Fruit fly (Drosophila melanogaster): ENCODE measurements around the gene pelo.

Gene pelo

DNA sequence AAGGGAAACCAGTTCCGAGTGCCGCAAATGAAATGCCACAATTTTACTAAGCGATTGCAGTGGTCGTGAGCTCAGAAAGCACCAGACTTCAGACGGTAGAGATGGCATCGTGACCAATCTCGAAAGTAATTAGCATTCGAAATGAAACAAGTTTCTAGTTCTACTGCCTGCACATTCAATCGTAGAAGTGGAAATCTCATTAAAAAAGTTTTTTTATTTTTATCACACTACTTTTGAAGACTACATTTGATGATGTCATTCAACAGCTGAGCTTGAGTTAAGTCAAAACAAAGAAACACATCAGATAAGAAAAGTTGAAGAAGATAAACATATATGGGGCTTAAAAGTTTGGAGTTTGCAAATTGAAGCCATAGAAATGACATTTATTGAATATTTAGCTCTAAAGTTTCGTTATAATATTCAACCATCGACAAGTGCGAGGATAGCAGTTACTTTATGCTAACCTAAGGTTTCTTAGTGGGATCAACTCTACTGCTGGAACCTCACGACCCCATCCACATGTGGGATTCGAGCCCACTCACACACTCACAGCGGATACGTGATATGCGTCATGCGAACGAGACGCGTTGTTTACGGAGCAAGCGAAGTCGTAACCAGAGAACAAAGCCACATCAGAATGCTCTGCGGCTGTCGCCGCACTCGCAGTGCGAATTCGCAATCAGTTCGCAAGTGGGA, 35.5 kb downstream of the pelo start, which contains the start of gene CG13117 (continued):
- no peak for TF ChIP-seq CG6854 (GFP tag; optimal IDR thresholded peaks at IDR 0.05)
- TF ChIP-seq dac (GFP tag; optimal IDR thresholded peaks at IDR 0.05): no peak
- TF ChIP-seq Sox15 (GFP tag; optimal IDR thresholded peaks at IDR 0.05): peak; percentile 4
- TF ChIP-seq esn (GFP tag; optimal IDR thresholded peaks at IDR 0.05): peak; percentile 65
- peak; percentile 61 for TF ChIP-seq Met (GFP tag; optimal IDR thresholded peaks at IDR 0.05)
- peak; percentile 68 for TF ChIP-seq CG6163 (GFP tag; IDR thresholded peaks at IDR 0.05)
- peak; percentile 37 for TF ChIP-seq Smox (GFP tag; optimal IDR thresholded peaks at IDR 0.05)
- peak; percentile 25 for TF ChIP-seq Sox102F (GFP tag; optimal IDR thresholded peaks at IDR 0.05)
- TF ChIP-seq pdm3 (GFP tag; optimal IDR thresholded peaks at IDR 0.05): peak; percentile 39
- TF ChIP-seq lz (GFP tag; optimal IDR thresholded peaks at IDR 0.05): peak; percentile 65
- TF ChIP-seq spab (GFP tag; optimal IDR thresholded peaks at IDR 0.05): peak; percentile 35
- peak; percentile 55 for TF ChIP-seq cyc (GFP tag; optimal IDR thresholded peaks at IDR 0.05)
- TF ChIP-seq CG8319 (GFP tag; optimal IDR thresholded peaks at IDR 0.05): peak; percentile 5
- peak; percentile 5 for TF ChIP-seq CG7368 (GFP tag; optimal IDR thresholded peaks at IDR 0.05)
- peak; percentile 32 for TF ChIP-seq CG3032 (tag; optimal IDR thresholded peaks at IDR 0.05)
- TF ChIP-seq ss (GFP tag; optimal IDR thresholded peaks at IDR 0.05): peak in 1 of 2 experiments; percentile 23

DNA sequence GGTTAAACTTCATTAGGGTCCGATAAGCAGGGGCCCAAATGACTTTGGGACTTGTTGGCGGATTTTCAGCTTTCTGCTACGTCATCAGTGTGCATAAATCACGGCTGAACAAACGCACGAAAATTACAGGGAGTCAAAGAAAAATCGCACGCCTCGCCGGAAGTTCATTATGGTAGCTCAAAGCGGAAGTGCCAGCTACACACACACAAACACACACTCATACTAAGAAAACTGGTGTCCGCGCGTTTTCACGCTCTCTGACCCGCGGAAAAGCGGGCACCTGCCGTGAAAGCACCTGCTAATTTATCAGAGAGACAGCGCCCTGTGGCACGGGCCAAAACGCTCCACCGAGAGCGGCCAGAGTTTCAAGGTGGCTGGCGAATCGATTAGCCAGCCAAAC, 36.8 kb downstream of the pelo start:
- TF ChIP-seq CG11762 (GFP tag; optimal IDR thresholded peaks at IDR 0.05; ENCODE audit: insufficient read depth) (no peak), CG8632 (GFP tag; optimal IDR thresholded peaks at IDR 0.05) (no peak), Eip93F (GFP tag; optimal IDR thresholded peaks at IDR 0.05) (no peak), CG8319 (GFP tag; optimal IDR thresholded peaks at IDR 0.05) (no peak), CG6792 (GFP tag; optimal IDR thresholded peaks at IDR 0.05) (no peak), CG8119 (GFP tag; IDR thresholded peaks at IDR 0.05) (no peak), CG7368 (GFP tag; optimal IDR thresholded peaks at IDR 0.05) (no peak), spab (GFP tag; optimal IDR thresholded peaks at IDR 0.05) (no peak)

DNA sequence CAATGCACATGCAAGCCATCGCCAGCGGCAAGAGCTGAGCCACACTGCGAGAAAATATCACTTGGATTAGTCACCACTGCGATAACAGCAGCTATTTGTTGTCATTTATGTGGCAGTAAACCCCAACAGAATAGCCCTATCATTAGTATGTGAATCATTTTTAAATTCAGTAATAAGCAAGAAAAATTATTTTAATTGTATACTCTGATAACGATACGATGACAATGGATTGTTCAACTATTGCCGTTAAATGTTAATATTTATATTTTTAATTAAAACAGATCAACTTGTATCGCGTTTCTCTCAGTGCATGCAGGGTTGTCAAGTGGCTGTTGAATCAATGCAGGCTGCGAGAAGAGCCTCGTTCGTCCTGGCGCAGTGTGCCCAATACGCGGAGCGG, 37.2 kb downstream of the pelo start:
- TF ChIP-seq vri (GFP tag; optimal IDR thresholded peaks at IDR 0.05) (no peak), CG1621 (tag; optimal IDR thresholded peaks at IDR 0.05) (no peak), CG8119 (GFP tag; IDR thresholded peaks at IDR 0.05) (peak; percentile 42; the same call in 1 of the 3 replicates), CG7368 (GFP tag; optimal IDR thresholded peaks at IDR 0.05) (no peak), CG6276 (GFP tag; optimal IDR thresholded peaks at IDR 0.05) (peak; percentile 31), CG31627 (GFP tag; optimal IDR thresholded peaks at IDR 0.05) (peak; percentile 37), CG8632 (GFP tag; optimal IDR thresholded peaks at IDR 0.05) (peak; percentile 32), eg (GFP tag; IDR thresholded peaks at IDR 0.05) (peak; percentile 45; the same call in 2 of the 3 replicates), Eip93F (GFP tag; optimal IDR thresholded peaks at IDR 0.05) (no peak), CG3032 (tag; optimal IDR thresholded peaks at IDR 0.05) (peak; percentile 28), CG8319 (GFP tag; optimal IDR thresholded peaks at IDR 0.05) (peak; percentile 9), pdm3 (GFP tag; optimal IDR thresholded peaks at IDR 0.05) (peak; percentile 56), CG11762 (GFP tag; optimal IDR thresholded peaks at IDR 0.05; ENCODE audit: insufficient read depth) (no peak), CG4318 (GFP tag; optimal IDR thresholded peaks at IDR 0.05) (peak; percentile 29), Ets96B (tag; optimal IDR thresholded peaks at IDR 0.05) (peak; percentile 40), svp (GFP tag) (peak; percentile 68), fd59A (GFP tag; optimal IDR thresholded peaks at IDR 0.05) (no peak), CG10669 (GFP tag; optimal IDR thresholded peaks at IDR 0.05) (peak; percentile 49), Met (GFP tag; optimal IDR thresholded peaks at IDR 0.05) (peak; percentile 25), CG10631 (GFP tag; optimal IDR thresholded peaks at IDR 0.05) (peak; percentile 44), cyc (GFP tag; optimal IDR thresholded peaks at IDR 0.05) (peak; percentile 36), CG11902 (GFP tag; optimal IDR thresholded peaks at IDR 0.05) (no peak), CG6808 (GFP tag; optimal IDR thresholded peaks at IDR 0.05) (peak; percentile 2), esn (GFP tag; optimal IDR thresholded peaks at IDR 0.05) (no peak), Lpt (GFP tag; optimal IDR thresholded peaks at IDR 0.05) (peak; percentile 15), Sox102F (GFP tag; optimal IDR thresholded peaks at IDR 0.05) (peak; percentile 15), Sox14 (GFP tag; optimal IDR thresholded peaks at IDR 0.05) (peak; percentile 8), spab (GFP tag; optimal IDR thresholded peaks at IDR 0.05) (peak; percentile 5), lz (GFP tag; optimal IDR thresholded peaks at IDR 0.05) (peak; percentile 28), Eip78C (GFP tag) (peak; percentile 77), topi (GFP tag; optimal IDR thresholded peaks at IDR 0.05) (no peak), CG6163 (GFP tag; IDR thresholded peaks at IDR 0.05) (peak; percentile 24; the same call in 1 of the 3 replicates), CG11294 (GFP tag; IDR thresholded peaks at IDR 0.05) (no peak), CG3919 (GFP tag; optimal IDR thresholded peaks at IDR 0.05) (peak; percentile 45), ss (GFP tag; optimal IDR thresholded peaks at IDR 0.05) (peak in 1 of 2 experiments; percentile 12), OdsH (GFP tag; optimal IDR thresholded peaks at IDR 0.05) (peak; percentile 52), Hr38 (GFP tag; optimal IDR thresholded peaks at IDR 0.05) (no peak), dac (GFP tag; optimal IDR thresholded peaks at IDR 0.05) (no peak), Hr4 (GFP tag; optimal IDR thresholded peaks at IDR 0.05) (peak; percentile 56)
